Fruit fly (Drosophila melanogaster): Measurements from ENCODE around the gene CG3823.
A peak's percentile ranks its signal among the peaks of the same experiment; 100 is the strongest.

DNA sequence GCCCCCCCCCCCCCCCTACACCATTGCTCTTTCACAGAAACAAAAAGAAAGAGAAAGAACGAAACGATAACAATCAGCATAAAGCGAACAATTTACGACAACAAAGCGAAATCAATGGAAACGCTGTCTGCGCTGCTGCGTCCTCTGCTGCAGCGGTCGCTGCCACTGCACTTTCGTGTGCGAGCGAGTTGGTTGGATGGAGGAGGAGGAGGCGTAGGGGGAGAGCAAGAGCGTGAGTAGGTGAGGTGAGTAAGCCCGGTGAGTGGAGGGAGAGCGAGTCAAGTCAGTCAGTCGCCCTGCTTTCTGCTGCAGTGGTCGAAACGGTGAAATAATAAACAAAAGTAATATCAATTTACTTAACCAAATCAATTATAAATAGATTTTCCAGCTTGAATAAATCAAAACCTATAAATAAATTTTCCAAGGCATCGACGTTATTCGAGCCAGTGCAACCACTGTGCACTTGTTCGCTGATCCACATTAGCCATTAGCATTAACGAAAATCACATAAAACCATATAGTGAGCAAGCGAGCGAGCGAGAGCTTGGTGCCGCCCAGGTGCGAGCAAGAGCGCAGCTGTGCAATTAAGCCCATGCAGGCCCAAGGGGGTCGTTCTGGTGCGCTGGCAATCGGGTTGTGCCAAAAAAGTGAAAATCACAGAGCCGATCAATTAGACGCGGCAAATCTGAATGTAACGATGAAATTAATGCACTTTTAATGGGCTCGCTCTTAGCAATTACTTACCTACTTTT is 40.2 kb downstream of the CG3823 start:
- no peak for TF ChIP-seq BtbVII (GFP tag; optimal IDR thresholded peaks at IDR 0.05)
- TF ChIP-seq CG12942 (GFP tag; optimal IDR thresholded peaks at IDR 0.05), result no peak
- TF ChIP-seq Taf1 (GFP tag; IDR thresholded peaks at IDR 0.05), result no peak
- TF ChIP-seq sd (tag; optimal IDR thresholded peaks at IDR 0.05), result no peak
- peak; percentile 51 for TF ChIP-seq CG3407 (GFP tag; optimal IDR thresholded peaks at IDR 0.05)
- no peak for TF ChIP-seq CG13775 (GFP tag; optimal IDR thresholded peaks at IDR 0.05)
- TF ChIP-seq tna (GFP tag; IDR thresholded peaks at IDR 0.05; ENCODE audit: partially characterized antibody), result no peak
- no peak for TF ChIP-seq CG12659 (GFP tag; optimal IDR thresholded peaks at IDR 0.05)
- peak; percentile 41; the same call in 1 of the 2 replicates for TF ChIP-seq ssp (GFP tag; IDR thresholded peaks at IDR 0.05)

Measured in whole organism, embryonic.